Fruit fly (Drosophila melanogaster) whole organism, prepupa: ENCODE measurements around the gene CG34136.

Source experiments
- CG11294 ChIP-seq: fragments of 200-800 bp; sonication (Bioruptor generic); IDR thresholded peaks from 2 replicates; pipeline ENCODE4 v1.3.6; 2022; ENCODE audit warnings: missing biosample characterization, missing genetic modification characterization
- CG11902 ChIP-seq: fragments of 200-800 bp; sonication (Bioruptor generic); optimal IDR thresholded peaks from 3 replicates; lab custom pipeline; 2016; ENCODE audit warnings: missing biosample characterization, missing genetic modification characterization
- CG6163 ChIP-seq: fragments of 200-800 bp; sonication (Bioruptor generic); IDR thresholded peaks from 3 replicates; pipeline ENCODE4 v1.3.6; 2022; ENCODE audit warnings: missing biosample characterization, missing genetic modification characterization
- CG6854 ChIP-seq: fragments of 200-800 bp; sonication (Bioruptor generic); optimal IDR thresholded peaks from 2 replicates; lab custom pipeline; 2017; ENCODE audit warnings: missing biosample characterization, mild to moderate bottlenecking, missing genetic modification characterization
- Ets21C ChIP-seq: fragments of 200-800 bp; sonication (Bioruptor generic); optimal IDR thresholded peaks from 3 replicates; lab custom pipeline; 2016; ENCODE audit warnings: missing biosample characterization, missing genetic modification characterization
- OdsH ChIP-seq: fragments of 200-800 bp; sonication (Bioruptor generic); optimal IDR thresholded peaks from 3 replicates; lab custom pipeline; 2016; ENCODE audit warnings: missing biosample characterization, missing genetic modification characterization
- Sox102F ChIP-seq: fragments of 200-800 bp; sonication (Bioruptor generic); optimal IDR thresholded peaks from 2 replicates; lab custom pipeline; 2016; ENCODE audit warnings: missing biosample characterization, mild to moderate bottlenecking, missing genetic modification characterization
- Sox14 ChIP-seq: fragments of 200-800 bp; sonication (Bioruptor generic); optimal IDR thresholded peaks from 3 replicates; lab custom pipeline; 2016; ENCODE audit warnings: missing biosample characterization, missing genetic modification characterization
- esn ChIP-seq: fragments of 200-800 bp; sonication (Bioruptor generic); optimal IDR thresholded peaks from 2 replicates; lab custom pipeline; 2016; ENCODE audit warnings: missing biosample characterization, mild to moderate bottlenecking, missing genetic modification characterization, moderate library complexity
- fd85E ChIP-seq: fragments of 200-800 bp; sonication (Bioruptor generic); optimal IDR thresholded peaks from 3 replicates; lab custom pipeline; 2016; ENCODE audit warnings: missing biosample characterization, missing genetic modification characterization
- salr ChIP-seq, 2 experiments: fragments of 200-800 bp; sonication (Bioruptor generic); optimal IDR thresholded peaks; 3 replicates each; lab custom pipeline; 2016 to 2018; ENCODE audit warnings: missing biosample characterization in 2 of 2, missing genetic modification characterization in 2 of 2, mild to moderate bottlenecking in 1 of 2
- spab ChIP-seq: fragments of 200-800 bp; sonication (Bioruptor generic); optimal IDR thresholded peaks from 2 replicates; lab custom pipeline; 2017; ENCODE audit warnings: missing biosample characterization, mild to moderate bottlenecking, missing genetic modification characterization, missing genetic modification reagents

DNA sequence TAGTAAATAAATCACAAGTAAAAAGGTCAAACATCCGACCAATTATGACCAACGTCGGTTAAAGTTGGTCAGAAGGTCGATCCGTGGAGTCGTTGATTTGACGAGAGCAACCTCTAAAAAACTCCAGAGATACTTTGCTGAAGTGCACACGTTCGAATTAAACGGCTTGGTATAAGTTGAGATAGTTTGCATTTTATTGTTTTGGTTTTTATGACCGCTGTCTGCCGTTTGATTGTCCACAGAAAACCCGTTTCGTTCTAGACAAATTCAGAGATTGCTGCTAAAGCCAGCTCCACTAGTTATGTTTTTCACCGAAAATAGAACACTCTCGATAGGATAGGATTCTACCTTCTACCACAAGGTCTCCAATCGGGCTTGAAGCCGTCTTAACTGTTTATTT, 22.9 kb upstream of the CG34136 start:
- TF ChIP-seq esn (GFP tag; lab: Kevin White, UChicago), result no peak
- TF ChIP-seq CG6854 (GFP tag; lab: Kevin White, UChicago), result no peak
- no peak for TF ChIP-seq Ets21C (GFP tag; lab: Kevin White, UChicago)
- TF ChIP-seq Sox102F, result no peak
- no peak for TF ChIP-seq OdsH (GFP tag; lab: Kevin White, UChicago)
- no peak for TF ChIP-seq CG6163 (GFP tag; lab: Robert Waterston, UW)
- no peak for TF ChIP-seq CG11902 (GFP tag; lab: Kevin White, UChicago)
- no peak for TF ChIP-seq Sox14 (GFP tag; lab: Kevin White, UChicago)
- no peak for TF ChIP-seq CG11294 (GFP tag; lab: Robert Waterston, UW)
- TF ChIP-seq fd85E, result no peak
- TF ChIP-seq spab (GFP tag; lab: Kevin White, UChicago), result no peak
- no peak for TF ChIP-seq salr (GFP tag; optimal IDR thresholded peaks at IDR 0.05; lab: Kevin White, UChicago)
